Fruit fly (Drosophila melanogaster) whole organism, prepupa: ENCODE measurements around the gene Vha16-3.

Experiments
- CG10631 ChIP-seq: fragments of 200-800 bp; sonication (Bioruptor generic); optimal IDR thresholded peaks from 2 replicates; lab custom pipeline; 2016; ENCODE audit warnings: missing biosample characterization, missing genetic modification characterization
- CG10669 ChIP-seq: fragments of 200-800 bp; sonication (Bioruptor generic); optimal IDR thresholded peaks from 3 replicates; lab custom pipeline; 2018; ENCODE audit warnings: missing biosample characterization, mild to moderate bottlenecking, missing genetic modification characterization, moderate library complexity
- CG11294 ChIP-seq: fragments of 200-800 bp; sonication (Bioruptor generic); IDR thresholded peaks from 2 replicates; pipeline ENCODE4 v1.3.6; 2022; ENCODE audit warnings: missing biosample characterization, missing genetic modification characterization
- CG1621 ChIP-seq: fragments of 200-800 bp; sonication (Bioruptor generic); optimal IDR thresholded peaks from 3 replicates; lab custom pipeline; 2018; ENCODE audit warnings: missing biosample characterization, mild to moderate bottlenecking, missing genetic modification characterization
- CG16779 ChIP-seq: fragments of 200-800 bp; sonication (Bioruptor generic); optimal IDR thresholded peaks from 3 replicates; lab custom pipeline; 2017; ENCODE audit warnings: missing biosample characterization, mild to moderate bottlenecking, missing genetic modification characterization
- CG34406 ChIP-seq: fragments of 200-800 bp; sonication (Bioruptor generic); optimal IDR thresholded peaks from 3 replicates; lab custom pipeline; 2016; ENCODE audit warnings: missing biosample characterization, missing genetic modification characterization
- CG4318 ChIP-seq: fragments of 200-800 bp; sonication (Bioruptor generic); optimal IDR thresholded peaks from 3 replicates; lab custom pipeline; 2017; ENCODE audit warnings: missing biosample characterization, mild to moderate bottlenecking, missing genetic modification characterization
- CG6792 ChIP-seq: fragments of 200-800 bp; sonication (Bioruptor generic); optimal IDR thresholded peaks from 3 replicates; lab custom pipeline; 2016; ENCODE audit warnings: missing biosample characterization, missing genetic modification characterization
- CG6808 ChIP-seq: fragments of 200-800 bp; sonication (Bioruptor generic); optimal IDR thresholded peaks from 3 replicates; lab custom pipeline; 2017; ENCODE audit warnings: missing biosample characterization, missing genetic modification characterization, mild to moderate bottlenecking, moderate library complexity, missing genetic modification reagents
- CG8119 ChIP-seq: fragments of 200-800 bp; sonication (Bioruptor generic); IDR thresholded peaks from 3 replicates; pipeline ENCODE4 v1.3.6; 2022; ENCODE audit warnings: missing biosample characterization, missing genetic modification characterization
- CG8319 ChIP-seq: fragments of 200-800 bp; sonication (Bioruptor generic); optimal IDR thresholded peaks from 3 replicates; lab custom pipeline; 2016; ENCODE audit warnings: missing biosample characterization, missing genetic modification characterization
- CG8632 ChIP-seq: fragments of 200-800 bp; sonication (Bioruptor generic); optimal IDR thresholded peaks from 3 replicates; lab custom pipeline; 2016; ENCODE audit warnings: missing biosample characterization, missing genetic modification characterization
- Eip75B ChIP-seq: fragments of 200-800 bp; sonication (Bioruptor generic); optimal IDR thresholded peaks from 3 replicates; lab custom pipeline; 2016; ENCODE audit warnings: missing biosample characterization, missing genetic modification characterization
- Eip78C ChIP-seq: fragments of 200-800 bp; sonication (Bioruptor generic); peaks from one replicate; lab custom pipeline; 2016; ENCODE audit warnings: missing biosample characterization, missing genetic modification characterization
- Eip93F ChIP-seq: fragments of 200-800 bp; sonication (Bioruptor generic); optimal IDR thresholded peaks from 2 replicates; lab custom pipeline; 2016; ENCODE audit warnings: missing biosample characterization, mild to moderate bottlenecking, missing genetic modification characterization
- Ets96B ChIP-seq: fragments of 200-800 bp; optimal IDR thresholded peaks from 2 replicates; lab custom pipeline; 2019; ENCODE audit warnings: missing biosample characterization, mild to moderate bottlenecking, missing genetic modification characterization, moderate library complexity
- Hr38 ChIP-seq: sonication (Bioruptor generic); optimal IDR thresholded peaks from 2 replicates; lab custom pipeline; 2016; ENCODE audit warnings: missing biosample characterization, missing genetic modification characterization
- Hr39 ChIP-seq: fragments of 200-800 bp; sonication (Bioruptor generic); optimal IDR thresholded peaks from 2 replicates; lab custom pipeline; 2016; ENCODE audit warnings: missing biosample characterization, missing genetic modification characterization
- Lpt ChIP-seq: fragments of 200-800 bp; sonication (Bioruptor generic); optimal IDR thresholded peaks from 3 replicates; lab custom pipeline; 2016; ENCODE audit warnings: missing biosample characterization, missing genetic modification characterization
- OdsH ChIP-seq: fragments of 200-800 bp; sonication (Bioruptor generic); optimal IDR thresholded peaks from 3 replicates; lab custom pipeline; 2016; ENCODE audit warnings: missing biosample characterization, missing genetic modification characterization
- Smox ChIP-seq: fragments of 200-800 bp; sonication (Bioruptor generic); optimal IDR thresholded peaks from 3 replicates; lab custom pipeline; 2016; ENCODE audit warnings: missing biosample characterization, missing genetic modification characterization
- Sox14 ChIP-seq: fragments of 200-800 bp; sonication (Bioruptor generic); optimal IDR thresholded peaks from 3 replicates; lab custom pipeline; 2016; ENCODE audit warnings: missing biosample characterization, missing genetic modification characterization
- achi ChIP-seq: fragments of 200-800 bp; sonication (Bioruptor generic); optimal IDR thresholded peaks from 3 replicates; lab custom pipeline; 2016; ENCODE audit warnings: missing biosample characterization, missing genetic modification characterization
- cyc ChIP-seq: fragments of 200-800 bp; sonication (Bioruptor generic); optimal IDR thresholded peaks from 3 replicates; lab custom pipeline; 2016; ENCODE audit warnings: missing biosample characterization, missing genetic modification characterization
- esn ChIP-seq: fragments of 200-800 bp; sonication (Bioruptor generic); optimal IDR thresholded peaks from 2 replicates; lab custom pipeline; 2016; ENCODE audit warnings: missing biosample characterization, mild to moderate bottlenecking, missing genetic modification characterization, moderate library complexity
- fkh ChIP-seq: fragments of 200-800 bp; sonication (Bioruptor generic); optimal IDR thresholded peaks from 3 replicates; lab custom pipeline; 2017; ENCODE audit warnings: missing biosample characterization, mild to moderate bottlenecking, missing genetic modification characterization, moderate library complexity
- lz ChIP-seq: fragments of 200-800 bp; sonication (Bioruptor generic); optimal IDR thresholded peaks from 3 replicates; lab custom pipeline; 2016; ENCODE audit warnings: missing biosample characterization, missing genetic modification characterization
- net ChIP-seq: fragments of 200-800 bp; sonication (Bioruptor generic); optimal IDR thresholded peaks from 3 replicates; lab custom pipeline; 2016; ENCODE audit warnings: missing biosample characterization, missing genetic modification characterization
- spab ChIP-seq: fragments of 200-800 bp; sonication (Bioruptor generic); optimal IDR thresholded peaks from 2 replicates; lab custom pipeline; 2017; ENCODE audit warnings: missing biosample characterization, mild to moderate bottlenecking, missing genetic modification characterization, missing genetic modification reagents
- svp ChIP-seq: fragments of 200-800 bp; sonication (Bioruptor generic); peaks from one replicate; lab custom pipeline; 2016; ENCODE audit warnings: missing biosample characterization, missing genetic modification characterization
- topi ChIP-seq: fragments of 200-800 bp; sonication (Bioruptor generic); optimal IDR thresholded peaks from 3 replicates; lab custom pipeline; 2016; ENCODE audit warnings: missing biosample characterization, missing genetic modification characterization
- vri ChIP-seq: fragments of 200-800 bp; sonication (Bioruptor generic); optimal IDR thresholded peaks from 3 replicates; lab custom pipeline; 2016; ENCODE audit warnings: missing biosample characterization, mild to moderate bottlenecking, missing genetic modification characterization

The Vha16-3 gene

dm6 chr3L:11493090-11493807 is 20.2 kb downstream of the Vha16-3 start (continued):
- TF ChIP-seq topi = peak; percentile 28
- peak; percentile 44 for TF ChIP-seq CG34406 (GFP tag; lab: Kevin White, UChicago)
- no peak for TF ChIP-seq Eip93F
- TF ChIP-seq CG6792 = no peak
- TF ChIP-seq spab (GFP tag; lab: Kevin White, UChicago) = peak; percentile 26

DNA sequence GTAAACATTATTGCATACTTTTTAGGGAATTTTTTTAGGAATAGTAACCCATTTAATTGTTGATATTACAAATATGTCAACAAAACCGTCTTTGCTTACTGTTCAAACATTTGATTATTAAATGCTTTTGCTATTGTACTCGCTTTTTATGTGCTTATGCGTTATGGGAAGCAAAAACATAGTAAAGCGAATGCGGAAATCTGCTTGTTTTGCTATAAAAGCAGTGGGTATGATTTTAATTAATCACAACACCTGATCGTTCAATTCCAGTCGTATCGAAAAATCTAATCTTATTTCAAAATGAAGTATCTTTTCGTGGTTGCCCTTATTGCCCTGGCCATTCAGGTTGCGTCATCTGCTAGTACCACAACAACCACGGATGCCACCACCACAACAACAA is 35.2 kb downstream of the Vha16-3 start, which contains the start of gene CG33500:
Gene CG33500, plus strand, starts transcription at position 301 of the 400 bp plus-strand sequence.
- TF ChIP-seq CG8119 (GFP tag; lab: Robert Waterston, UW) = no peak
- TF ChIP-seq CG34406 (GFP tag; lab: Kevin White, UChicago) = no peak
- TF ChIP-seq CG10631 = no peak

DNA sequence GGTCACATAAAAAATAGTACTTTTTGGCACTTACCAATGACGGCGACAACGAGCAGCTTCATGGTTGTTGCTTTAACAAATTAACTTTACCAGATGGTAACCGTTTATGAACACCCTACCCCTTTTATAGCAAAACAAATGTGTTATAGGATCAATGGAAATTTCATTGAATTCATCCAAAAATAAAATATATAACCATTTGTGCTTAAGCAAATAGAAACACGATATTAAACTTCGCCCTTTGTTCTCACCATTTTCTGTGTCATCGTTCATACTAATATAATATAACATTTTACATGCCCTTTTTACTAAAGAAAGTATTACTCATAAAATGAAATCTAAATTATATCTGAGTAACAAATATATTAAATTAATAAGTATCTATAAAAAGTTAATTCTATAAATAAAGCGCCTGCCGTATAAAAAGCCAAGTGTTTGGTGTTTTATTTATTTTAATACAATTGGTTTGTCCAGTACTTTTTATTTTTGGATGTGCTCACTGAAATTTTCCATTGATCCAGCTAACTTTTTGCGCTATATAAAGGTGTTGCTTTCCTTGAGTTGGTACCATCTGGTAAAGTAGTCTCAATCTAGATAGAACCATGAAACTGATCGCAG is 36.3 kb downstream of the Vha16-3 start, which contains the start of the genes Sgs8 and Sgs7:
Gene Sgs8, minus strand, starts transcription at position 101 of the 618 bp plus-strand sequence.
Gene Sgs7, plus strand, starts transcription at position 568 of the 618 bp plus-strand sequence.
- TF ChIP-seq Ets96B (tag; lab: Kevin White, UChicago) (no peak), CG11294 (no peak), net (GFP tag; lab: Kevin White, UChicago) (no peak), CG6808 (GFP tag; lab: Kevin White, UChicago) (no peak), CG1621 (tag; lab: Kevin White, UChicago) (no peak), CG16779 (no peak), Smox (GFP tag; lab: Kevin White, UChicago) (no peak), CG8119 (GFP tag; lab: Robert Waterston, UW) (no peak), CG10669 (GFP tag; lab: Kevin White, UChicago) (no peak), spab (GFP tag; lab: Kevin White, UChicago) (no peak), achi (GFP tag; lab: Kevin White, UChicago) (no peak), vri (GFP tag; lab: Kevin White, UChicago) (no peak), Lpt (GFP tag; lab: Kevin White, UChicago) (no peak), esn (GFP tag; lab: Kevin White, UChicago) (no peak), Eip75B (GFP tag; lab: Kevin White, UChicago) (no peak), Eip78C (no peak), CG34406 (GFP tag; lab: Kevin White, UChicago) (no peak), CG8632 (GFP tag; lab: Kevin White, UChicago) (no peak), Sox14 (GFP tag; lab: Kevin White, UChicago) (no peak), Hr39 (GFP tag; lab: Kevin White, UChicago) (no peak)

- TF ChIP-seq CG8319 (no peak), Lpt (GFP tag; lab: Kevin White, UChicago) (no peak), lz (GFP tag; lab: Kevin White, UChicago) (no peak)
Measured at dm6 chr3L:11510489-11510888, 37.4 kb downstream of the Vha16-3 start, which contains the start of gene CG33272. Gene CG33272, minus strand, starts transcription at chr3L:11510589.

DNA sequence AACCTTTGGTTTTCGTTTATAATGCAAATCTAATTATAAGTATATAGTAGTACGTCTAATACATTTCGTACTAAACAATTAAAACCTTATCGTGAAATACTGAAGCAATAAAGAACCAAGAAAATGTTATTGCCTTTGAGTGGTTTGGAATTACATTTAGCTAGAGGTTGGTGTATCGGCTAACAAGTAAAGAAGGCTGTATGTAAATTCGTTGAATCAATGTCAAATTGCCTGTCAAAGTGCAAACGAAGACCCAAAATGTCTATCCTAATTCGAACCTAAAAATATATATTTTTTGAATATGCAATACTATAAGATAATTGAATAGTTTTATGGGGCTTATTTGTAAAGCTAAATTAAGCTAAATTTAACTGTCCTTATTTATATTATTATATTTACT is 38.2 kb downstream of the Vha16-3 start:
- TF ChIP-seq CG8632 (GFP tag; lab: Kevin White, UChicago) = no peak
- no peak for TF ChIP-seq cyc
- TF ChIP-seq fkh = peak; percentile 2
- TF ChIP-seq CG10669 (GFP tag; lab: Kevin White, UChicago) = no peak
- TF ChIP-seq topi = no peak
- no peak for TF ChIP-seq Hr39 (GFP tag; lab: Kevin White, UChicago)
- no peak for TF ChIP-seq Smox (GFP tag; lab: Kevin White, UChicago)

dm6 chr3L:11511921-11512320 is 38.8 kb downstream of the Vha16-3 start, which contains the start of gene Sgs3:
Gene Sgs3, plus strand, starts transcription at chr3L:11512221.
- TF ChIP-seq cyc = no peak
- no peak for TF ChIP-seq fkh
- TF ChIP-seq CG8119 (GFP tag; lab: Robert Waterston, UW) = no peak
- TF ChIP-seq CG8632 (GFP tag; lab: Kevin White, UChicago) = no peak
- no peak for TF ChIP-seq CG4318 (GFP tag; lab: Kevin White, UChicago)
- TF ChIP-seq svp (GFP tag; lab: Kevin White, UChicago) = no peak
- TF ChIP-seq Hr38 (GFP tag; lab: Kevin White, UChicago) = no peak
- no peak for TF ChIP-seq OdsH
